Worm (Caenorhabditis elegans) whole organism, L4/young adult: ENCODE measurements around the gene snr-6.

ENCODE experiments used
- W03F9.2 ChIP-seq: fragments of 150-350 bp; optimal IDR thresholded peaks from 2 replicates; lab custom pipeline; 2014; ENCODE audit warnings: missing biosample characterization, missing genetic modification characterization
- dao-5 ChIP-seq: sonication (generic microtip); optimal IDR thresholded peaks from 2 replicates; lab custom pipeline; 2016; ENCODE audit warnings: missing genotype, missing genetic modification characterization, moderate library complexity, missing compliant biosample characterization
- him-1 ChIP-seq: sonication (generic microtip); optimal IDR thresholded peaks from 2 replicates; lab custom pipeline; 2016; ENCODE audit warnings: missing genotype, missing genetic modification reagents, missing genetic modification characterization, missing compliant biosample characterization

- TF ChIP-seq W03F9.2 (tag; lab: Kevin White, UChicago) (no peak), dao-5 (tag; lab: Kevin White, UChicago) (no peak), him-1 (tag; lab: Kevin White, UChicago) (no peak)
Observed at ce11 chrIII:12445991-12446502, 16.6 kb upstream of the snr-6 start, which contains the start of gene Y49E10.18.
